Worm (Caenorhabditis elegans): ENCODE data around the gene C04G6.2.

DNA sequence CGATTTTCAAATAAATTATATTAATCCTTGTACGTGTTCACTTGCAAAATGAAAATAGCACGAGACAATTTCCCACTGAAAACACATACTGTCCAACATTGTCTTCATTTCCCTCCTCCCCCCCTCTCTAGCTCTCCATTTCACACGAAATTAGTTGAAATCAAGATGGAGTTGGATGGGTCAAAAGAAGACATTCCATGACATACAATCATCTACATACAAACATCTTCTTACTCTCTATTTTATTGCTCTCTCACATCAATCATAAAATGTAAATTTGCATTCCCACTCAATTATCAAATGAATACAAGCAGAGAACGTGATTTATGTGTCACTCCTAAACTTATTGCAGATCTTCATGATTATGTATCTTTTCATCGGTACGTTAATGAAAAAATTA lies 22.7 kb downstream of the C04G6.2 start, which contains the start of gene srsy-1:
- TF ChIP-seq snpc-4 (GFP tag; optimal IDR thresholded peaks at IDR 0.05) (no peak), snpc-4 (tag; optimal IDR thresholded peaks at IDR 0.05) (no peak), F22D6.2 (tag; optimal IDR thresholded peaks at IDR 0.05) (no peak), hmg-1.2 (GFP tag; IDR thresholded peaks at IDR 0.05) (no peak), sea-2 (GFP tag; IDR thresholded peaks at IDR 0.05) (no peak), Y53G8AR.9 (GFP tag; conservative IDR thresholded peaks at IDR 0.05) (no peak), him-1 (tag; optimal IDR thresholded peaks at IDR 0.05) (no peak), ceh-27 (GFP tag; optimal IDR thresholded peaks at IDR 0.05) (no peak), gei-17 (GFP tag; optimal IDR thresholded peaks at IDR 0.05) (no peak)

All from whole organism, young adult.